Fruit fly (Drosophila melanogaster): ENCODE data around the gene Arl8.

Arl8 gene

DNA sequence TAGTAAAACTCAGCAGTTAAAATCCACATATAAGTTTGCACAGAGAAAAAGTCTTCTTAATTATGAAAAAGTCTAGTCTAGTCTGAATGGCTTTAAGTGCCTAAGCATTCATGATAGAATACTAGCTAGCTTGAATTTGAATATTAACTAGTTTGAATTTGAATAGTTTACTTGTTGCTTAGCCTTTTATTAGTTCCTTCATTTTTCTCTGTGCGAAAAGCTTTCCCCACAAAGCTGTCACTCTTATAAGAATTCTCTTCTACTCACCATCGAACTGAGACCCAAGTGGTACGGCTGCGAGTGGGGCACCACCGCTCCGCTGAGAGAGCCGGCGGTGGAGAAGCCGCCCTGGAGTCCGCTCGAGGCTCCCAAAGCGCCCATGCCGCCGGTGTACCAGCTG, 22.6 kb downstream of the Arl8 start:
- TF ChIP-seq acj6 (GFP tag; optimal IDR thresholded peaks at IDR 0.05) (no peak), Eip78C (GFP tag) (peak; percentile 52)

DNA sequence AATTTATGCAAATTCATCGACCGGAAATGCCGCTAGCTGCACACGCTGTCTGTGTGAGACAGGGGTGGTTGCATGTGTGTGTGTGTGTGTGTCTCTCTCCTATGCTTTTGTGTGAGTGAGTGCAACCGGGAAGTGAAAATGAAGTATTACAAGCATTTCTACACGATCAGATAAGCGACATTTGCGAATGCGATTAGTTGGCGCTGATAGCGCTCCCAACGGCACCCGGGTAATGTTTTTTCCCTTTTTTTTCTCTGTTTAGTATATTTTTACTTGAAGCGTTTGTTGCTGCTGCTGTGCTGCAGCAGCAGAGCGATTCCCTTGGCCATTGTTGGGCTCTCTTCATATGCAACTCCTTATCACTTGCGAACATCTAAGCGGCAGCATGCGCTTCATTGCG, 23.6 kb downstream of the Arl8 start:
- TF ChIP-seq CG1621 (tag; optimal IDR thresholded peaks at IDR 0.05), result no peak
- TF ChIP-seq Hr38 (GFP tag; optimal IDR thresholded peaks at IDR 0.05), result no peak
- TF ChIP-seq CG10669 (GFP tag; optimal IDR thresholded peaks at IDR 0.05), result no peak
- TF ChIP-seq CG3032 (tag; optimal IDR thresholded peaks at IDR 0.05), result no peak
- TF ChIP-seq cyc (GFP tag; optimal IDR thresholded peaks at IDR 0.05), result no peak
- no peak for TF ChIP-seq dac (GFP tag; optimal IDR thresholded peaks at IDR 0.05)
- no peak for TF ChIP-seq Eip93F (GFP tag; optimal IDR thresholded peaks at IDR 0.05)
- no peak for TF ChIP-seq esn (GFP tag; optimal IDR thresholded peaks at IDR 0.05)

DNA sequence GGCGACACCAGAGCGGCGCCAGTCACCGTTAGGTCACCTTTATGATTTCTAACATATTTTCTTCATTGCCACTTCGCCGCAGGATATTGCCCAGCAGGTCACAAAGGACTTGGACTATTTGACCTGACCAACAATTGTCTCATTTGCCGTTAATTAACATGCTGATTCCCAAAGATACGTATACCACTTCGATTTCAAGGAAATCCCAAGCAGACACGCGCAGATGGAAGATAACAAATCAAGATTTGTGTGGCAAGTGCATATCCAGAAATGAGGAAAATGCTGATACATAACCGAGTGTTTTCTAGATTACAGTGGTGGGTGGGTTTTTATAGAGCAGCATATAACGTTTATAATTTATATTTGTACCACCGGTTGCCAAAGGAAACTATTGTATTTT, 24.8 kb downstream of the Arl8 start:
- TF ChIP-seq Eip78C (GFP tag) (peak; percentile 12), CG9139 (GFP tag; optimal IDR thresholded peaks at IDR 0.05) (no peak)

DNA sequence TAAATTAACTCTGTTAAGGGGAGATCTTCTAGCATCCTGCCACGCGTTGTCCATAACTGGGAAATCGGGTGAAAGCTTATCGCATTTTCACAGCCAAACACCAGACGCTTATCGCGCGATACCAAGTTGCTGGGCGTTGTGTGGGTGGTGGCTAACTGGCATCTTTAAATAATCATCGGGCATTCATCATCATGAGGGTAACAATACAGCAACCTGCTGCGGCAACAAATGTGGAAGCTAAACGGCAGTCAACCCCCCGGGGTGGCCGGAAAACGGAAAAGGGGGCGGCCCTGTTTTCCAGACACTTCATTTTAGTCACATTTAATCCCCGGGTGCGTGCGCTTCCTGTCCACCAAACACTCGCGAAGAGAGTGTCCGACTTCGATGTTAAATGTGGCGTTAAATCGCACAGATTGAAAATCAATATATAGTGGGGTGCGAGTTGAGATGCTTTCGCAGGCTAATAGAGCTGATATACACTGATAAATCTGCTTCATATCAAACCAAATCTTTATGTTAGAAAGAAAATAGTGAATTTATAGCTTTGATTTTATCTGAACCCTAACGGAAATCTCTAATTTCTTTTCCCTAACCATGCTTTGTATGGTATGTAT, 26.3 kb downstream of the Arl8 start:
- TF ChIP-seq fd59A (GFP tag; optimal IDR thresholded peaks at IDR 0.05) (no peak), Sox102F (GFP tag; optimal IDR thresholded peaks at IDR 0.05) (no peak), eg (GFP tag; IDR thresholded peaks at IDR 0.05) (no peak), CG31627 (GFP tag; optimal IDR thresholded peaks at IDR 0.05) (no peak), Lpt (GFP tag; optimal IDR thresholded peaks at IDR 0.05) (no peak), Eip93F (GFP tag; optimal IDR thresholded peaks at IDR 0.05) (no peak), CG6792 (GFP tag; optimal IDR thresholded peaks at IDR 0.05) (no peak), OdsH (GFP tag; optimal IDR thresholded peaks at IDR 0.05) (no peak), acj6 (GFP tag; optimal IDR thresholded peaks at IDR 0.05) (no peak)

DNA sequence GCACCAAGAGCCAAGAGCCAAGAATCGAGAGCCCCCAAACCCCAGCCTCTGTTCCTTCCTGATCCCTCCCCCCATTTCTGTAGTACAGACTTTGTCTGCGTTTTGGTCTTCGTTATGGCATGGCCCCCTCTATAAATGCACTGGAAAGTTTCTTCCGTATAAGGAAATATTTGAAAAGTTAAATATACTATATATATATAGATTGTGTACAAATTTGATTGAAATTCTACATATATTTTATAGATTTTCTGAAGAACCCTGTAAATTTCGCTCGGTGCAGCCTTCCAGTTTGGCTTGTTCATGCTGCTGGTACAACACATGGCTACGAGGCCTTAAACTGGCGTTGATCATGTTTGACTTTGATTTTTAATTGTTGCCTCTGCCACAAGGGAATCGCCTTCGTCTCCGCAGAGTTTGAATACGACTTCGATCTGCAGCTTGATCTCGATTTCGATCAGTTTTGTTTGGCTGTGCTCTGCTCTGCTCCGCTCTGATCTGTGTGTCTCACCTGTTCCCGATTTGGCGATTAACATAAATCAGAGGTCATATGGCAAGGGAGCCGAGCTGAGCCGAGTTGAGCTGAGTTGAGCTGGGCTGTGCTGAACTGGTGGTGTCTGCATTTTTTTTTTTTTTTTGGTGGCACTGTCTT, 27.7 kb downstream of the Arl8 start:
- TF ChIP-seq Blimp-1 (GFP tag; optimal IDR thresholded peaks at IDR 0.05), result peak; percentile 46
- TF ChIP-seq ss (GFP tag; optimal IDR thresholded peaks at IDR 0.05), result peak; percentile 54 to 67
- peak; percentile 56 for TF ChIP-seq OdsH (GFP tag; optimal IDR thresholded peaks at IDR 0.05)
- TF ChIP-seq CG6276 (GFP tag; optimal IDR thresholded peaks at IDR 0.05), result peak; percentile 44
- peak; percentile 8 for TF ChIP-seq CG8319 (GFP tag; optimal IDR thresholded peaks at IDR 0.05)
- peak; percentile 52 for TF ChIP-seq Sox102F (GFP tag; optimal IDR thresholded peaks at IDR 0.05)
- TF ChIP-seq net (GFP tag; optimal IDR thresholded peaks at IDR 0.05), result peak; percentile 41
- TF ChIP-seq esn (GFP tag; optimal IDR thresholded peaks at IDR 0.05), result peak; percentile 78
- no peak for TF ChIP-seq CG6854 (GFP tag; optimal IDR thresholded peaks at IDR 0.05)
- TF ChIP-seq Sox14 (GFP tag; optimal IDR thresholded peaks at IDR 0.05), result peak; percentile 39
- TF ChIP-seq CG7368 (GFP tag; optimal IDR thresholded peaks at IDR 0.05), result peak; percentile 42
- TF ChIP-seq Smox (GFP tag; optimal IDR thresholded peaks at IDR 0.05), result peak; percentile 64
- TF ChIP-seq CG6792 (GFP tag; optimal IDR thresholded peaks at IDR 0.05), result peak; percentile 65
- peak; percentile 88 for TF ChIP-seq dsx (GFP tag; optimal IDR thresholded peaks at IDR 0.05; ENCODE audit: poor library complexity, severe bottlenecking)
- TF ChIP-seq dac (GFP tag; optimal IDR thresholded peaks at IDR 0.05), result no peak
- TF ChIP-seq fkh (GFP tag; optimal IDR thresholded peaks at IDR 0.05), result no peak
- peak; percentile 43 for TF ChIP-seq cyc (GFP tag; optimal IDR thresholded peaks at IDR 0.05)
- TF ChIP-seq eg (GFP tag; IDR thresholded peaks at IDR 0.05), result peak; percentile 51; the same call in 1 of the 3 replicates
- no peak for TF ChIP-seq fd85E (GFP tag; optimal IDR thresholded peaks at IDR 0.05)
- TF ChIP-seq Ets96B (tag; optimal IDR thresholded peaks at IDR 0.05), result peak; percentile 80
- peak; percentile 61 for TF ChIP-seq spab (GFP tag; optimal IDR thresholded peaks at IDR 0.05)
- no peak for TF ChIP-seq Hr38 (GFP tag; optimal IDR thresholded peaks at IDR 0.05)
- peak; percentile 85 for TF ChIP-seq CG6163 (GFP tag; IDR thresholded peaks at IDR 0.05)
- TF ChIP-seq CG34406 (GFP tag; optimal IDR thresholded peaks at IDR 0.05), result peak; percentile 49
- peak; percentile 61 for TF ChIP-seq Met (GFP tag; optimal IDR thresholded peaks at IDR 0.05)
- peak; percentile 14 for TF ChIP-seq CG16779 (tag; optimal IDR thresholded peaks at IDR 0.05)
- no peak for TF ChIP-seq CG11762 (GFP tag; optimal IDR thresholded peaks at IDR 0.05; ENCODE audit: insufficient read depth)
- peak; percentile 38 for TF ChIP-seq fd59A (GFP tag; optimal IDR thresholded peaks at IDR 0.05)
- TF ChIP-seq CG11294 (GFP tag; IDR thresholded peaks at IDR 0.05), result peak; percentile 50; the same call in 1 of the 2 replicates
- TF ChIP-seq CG8632 (GFP tag; optimal IDR thresholded peaks at IDR 0.05), result peak; percentile 54
- TF ChIP-seq CG1621 (tag; optimal IDR thresholded peaks at IDR 0.05), result peak; percentile 0
- peak; percentile 34 for TF ChIP-seq Eip75B (GFP tag; optimal IDR thresholded peaks at IDR 0.05)
